Worm (Caenorhabditis elegans): Measurements from ENCODE around the gene rab-18.
A peak's percentile ranks its signal among the peaks of the same experiment; 100 is the strongest.

Gene rab-18

ce11 chrIII:1052291-1052690 is 28.3 kb downstream of the rab-18 start:
- no peak for TF ChIP-seq nhr-11 (tag; optimal IDR thresholded peaks at IDR 0.05)
- TF ChIP-seq ceh-30 (tag; optimal IDR thresholded peaks at IDR 0.05): no peak
- TF ChIP-seq lin-11 (tag; optimal IDR thresholded peaks at IDR 0.05): no peak
- no peak for TF ChIP-seq npax-4 (tag; optimal IDR thresholded peaks at IDR 0.05)
- TF ChIP-seq dve-1 (tag; optimal IDR thresholded peaks at IDR 0.05): peak; percentile 97
- no peak for TF ChIP-seq sox-4 (tag; optimal IDR thresholded peaks at IDR 0.05)
- TF ChIP-seq nfya-1 (tag; optimal IDR thresholded peaks at IDR 0.05): no peak

ce11 chrIII:1051877-1052276 is 28.7 kb downstream of the rab-18 start:
- TF ChIP-seq ceh-30 (tag; optimal IDR thresholded peaks at IDR 0.05) (no peak), tbx-7 (tag; optimal IDR thresholded peaks at IDR 0.05) (no peak), mec-3 (tag; optimal IDR thresholded peaks at IDR 0.05; ENCODE audit: borderline replicate concordance) (peak; percentile 35), dve-1 (tag; optimal IDR thresholded peaks at IDR 0.05) (no peak), hlh-8 (tag; optimal IDR thresholded peaks at IDR 0.05) (no peak), ceh-14 (tag; optimal IDR thresholded peaks at IDR 0.05) (no peak), madf-2 (tag; optimal IDR thresholded peaks at IDR 0.05) (no peak), unc-86 (tag; optimal IDR thresholded peaks at IDR 0.05) (no peak)

- no peak for TF ChIP-seq pag-3 (tag; optimal IDR thresholded peaks at IDR 0.05; ENCODE audit: borderline replicate concordance)
- no peak for TF ChIP-seq C08G9.2 (tag; optimal IDR thresholded peaks at IDR 0.05)
- no peak for TF ChIP-seq pros-1 (tag; optimal IDR thresholded peaks at IDR 0.05)
- TF ChIP-seq hlh-13 (GFP tag; optimal IDR thresholded peaks at IDR 0.05): no peak
- TF ChIP-seq ceh-14 (tag; optimal IDR thresholded peaks at IDR 0.05): no peak
- TF ChIP-seq sox-4 (tag; optimal IDR thresholded peaks at IDR 0.05): no peak
- TF ChIP-seq pqm-1 (tag; optimal IDR thresholded peaks at IDR 0.05): no peak
Measured at ce11 chrIII:1043790-1044189, 36.8 kb downstream of the rab-18 start.

- TF ChIP-seq pha-2 (tag; optimal IDR thresholded peaks at IDR 0.05): no peak
- no peak for TF ChIP-seq ref-2 (tag; optimal IDR thresholded peaks at IDR 0.05)
- TF ChIP-seq sox-4 (tag; optimal IDR thresholded peaks at IDR 0.05): no peak
- TF ChIP-seq elt-4 (tag; optimal IDR thresholded peaks at IDR 0.05): no peak
Measured at ce11 chrIII:1040059-1040458, 40.5 kb downstream of the rab-18 start.

- TF ChIP-seq ceh-19 (GFP tag; optimal IDR thresholded peaks at IDR 0.05): no peak
- TF ChIP-seq syd-9 (tag; optimal IDR thresholded peaks at IDR 0.05): no peak
- TF ChIP-seq ceh-34 (tag; optimal IDR thresholded peaks at IDR 0.05): no peak
- TF ChIP-seq ceh-30 (tag; optimal IDR thresholded peaks at IDR 0.05): peak; percentile 9
- TF ChIP-seq ttx-3 (tag; optimal IDR thresholded peaks at IDR 0.05): peak; percentile 5
- no peak for TF ChIP-seq fax-1 (tag; optimal IDR thresholded peaks at IDR 0.05)
Measured at ce11 chrIII:1037173-1037572, 43.4 kb downstream of the rab-18 start, which contains the start of the genes chin-1 and BE0003N10.1. TSS of gene chin-1 (minus strand) at chrIII:1037212. TSS of gene BE0003N10.1 (plus strand) at chrIII:1037492.

- no peak for TF ChIP-seq che-1 (tag; optimal IDR thresholded peaks at IDR 0.05)
- no peak for TF ChIP-seq pros-1 (tag; optimal IDR thresholded peaks at IDR 0.05)
- no peak for TF ChIP-seq ztf-16 (tag; optimal IDR thresholded peaks at IDR 0.05)
- no peak for TF ChIP-seq fax-1 (tag; optimal IDR thresholded peaks at IDR 0.05)
- no peak for TF ChIP-seq tbx-7 (tag; optimal IDR thresholded peaks at IDR 0.05)
- TF ChIP-seq hlh-8 (tag; optimal IDR thresholded peaks at IDR 0.05): no peak
- TF ChIP-seq zip-5 (tag; optimal IDR thresholded peaks at IDR 0.05): no peak
- TF ChIP-seq ahr-1 (tag; optimal IDR thresholded peaks at IDR 0.05): no peak
Measured at ce11 chrIII:1034853-1035252, 45.7 kb downstream of the rab-18 start.

ce11 chrIII:1030965-1031364 is 49.6 kb downstream of the rab-18 start, which contains the start of the genes clc-26 and E_BE45912.2:
TSS of gene clc-26 (minus strand) at chrIII:1031065.
TSS of gene E_BE45912.2 (minus strand) at chrIII:1031103.
- TF ChIP-seq pha-2 (tag; optimal IDR thresholded peaks at IDR 0.05) (no peak), hlh-8 (tag; optimal IDR thresholded peaks at IDR 0.05) (no peak), C08G9.2 (tag; optimal IDR thresholded peaks at IDR 0.05) (no peak), ztf-16 (tag; optimal IDR thresholded peaks at IDR 0.05) (no peak), hlh-6 (tag; optimal IDR thresholded peaks at IDR 0.05) (no peak), odd-2 (tag; optimal IDR thresholded peaks at IDR 0.05) (no peak), zip-5 (tag; optimal IDR thresholded peaks at IDR 0.05) (no peak), ceh-48 (tag; optimal IDR thresholded peaks at IDR 0.05) (no peak), pag-3 (tag; optimal IDR thresholded peaks at IDR 0.05; ENCODE audit: borderline replicate concordance) (no peak), pat-9 (tag; optimal IDR thresholded peaks at IDR 0.05) (no peak), fkh-10 (GFP tag; optimal IDR thresholded peaks at IDR 0.05) (no peak), ama-1 (optimal IDR thresholded peaks at IDR 0.05) (no peak)
